Worm (Caenorhabditis elegans): ENCODE results near the gene gcy-27.

Gene gcy-27

ce11 chrIV:17436552-17436951 is at the start of gene gcy-27:
gcy-27 (minus strand) TSS chrIV:17436652.
- TF ChIP-seq med-1 (GFP tag; optimal IDR thresholded peaks at IDR 0.05; ENCODE audit: insufficient read depth) = no peak
- no peak for TF ChIP-seq ztf-29 (GFP tag; IDR thresholded peaks at IDR 0.05)
- TF ChIP-seq ztf-23 (GFP tag; IDR thresholded peaks at IDR 0.05) = no peak
- TF ChIP-seq klf-2 (GFP tag; conservative IDR thresholded peaks at IDR 0.05) = no peak
- no peak for TF ChIP-seq T22C8.4 (GFP tag; IDR thresholded peaks at IDR 0.05)
- TF ChIP-seq tab-1 (GFP tag; IDR thresholded peaks at IDR 0.05) = no peak
- no peak for TF ChIP-seq flt-1 (GFP tag; IDR thresholded peaks at IDR 0.05)
- TF ChIP-seq cog-1 (tag; optimal IDR thresholded peaks at IDR 0.05) = no peak
- no peak for TF ChIP-seq ref-1 (GFP tag; conservative IDR thresholded peaks at IDR 0.05)

- TF ChIP-seq ztf-29 (GFP tag; IDR thresholded peaks at IDR 0.05) (no peak), cog-1 (tag; optimal IDR thresholded peaks at IDR 0.05) (no peak), klf-2 (GFP tag; conservative IDR thresholded peaks at IDR 0.05) (no peak), tab-1 (GFP tag; IDR thresholded peaks at IDR 0.05) (no peak), ztf-23 (GFP tag; IDR thresholded peaks at IDR 0.05) (no peak), ref-1 (GFP tag; conservative IDR thresholded peaks at IDR 0.05) (no peak), flt-1 (GFP tag; IDR thresholded peaks at IDR 0.05) (no peak), med-1 (GFP tag; optimal IDR thresholded peaks at IDR 0.05; ENCODE audit: insufficient read depth) (no peak), T22C8.4 (GFP tag; IDR thresholded peaks at IDR 0.05) (no peak)
Measured at ce11 chrIV:17483230-17483629, 46.8 kb upstream of the gcy-27 start, which contains the start of gene rabr-2. rabr-2 (minus strand) TSS chrIV:17483330.

- TF ChIP-seq ztf-29 (GFP tag; IDR thresholded peaks at IDR 0.05) (no peak), ref-1 (GFP tag; conservative IDR thresholded peaks at IDR 0.05) (no peak), cog-1 (tag; optimal IDR thresholded peaks at IDR 0.05) (no peak), ztf-23 (GFP tag; IDR thresholded peaks at IDR 0.05) (no peak), med-1 (GFP tag; optimal IDR thresholded peaks at IDR 0.05; ENCODE audit: insufficient read depth) (no peak), flt-1 (GFP tag; IDR thresholded peaks at IDR 0.05) (no peak), klf-2 (GFP tag; conservative IDR thresholded peaks at IDR 0.05) (no peak), T22C8.4 (GFP tag; IDR thresholded peaks at IDR 0.05) (no peak), tab-1 (GFP tag; IDR thresholded peaks at IDR 0.05) (no peak)
Measured at ce11 chrIV:17475743-17476142, 39.3 kb upstream of the gcy-27 start, which contains the start of gene grl-24. grl-24 (minus strand) TSS chrIV:17475843.

- TF ChIP-seq flt-1 (GFP tag; IDR thresholded peaks at IDR 0.05) = no peak
- TF ChIP-seq ztf-29 (GFP tag; IDR thresholded peaks at IDR 0.05) = no peak
- no peak for TF ChIP-seq klf-2 (GFP tag; conservative IDR thresholded peaks at IDR 0.05)
- no peak for TF ChIP-seq T22C8.4 (GFP tag; IDR thresholded peaks at IDR 0.05)
- TF ChIP-seq ztf-23 (GFP tag; IDR thresholded peaks at IDR 0.05) = no peak
- no peak for TF ChIP-seq tab-1 (GFP tag; IDR thresholded peaks at IDR 0.05)
- no peak for TF ChIP-seq ref-1 (GFP tag; conservative IDR thresholded peaks at IDR 0.05)
- no peak for TF ChIP-seq cog-1 (tag; optimal IDR thresholded peaks at IDR 0.05)
- TF ChIP-seq med-1 (GFP tag; optimal IDR thresholded peaks at IDR 0.05; ENCODE audit: insufficient read depth) = no peak
Measured at ce11 chrIV:17475242-17475641, 38.8 kb upstream of the gcy-27 start, which contains the start of gene F11E6.9. F11E6.9 (minus strand) TSS chrIV:17475342.

- TF ChIP-seq flt-1 (GFP tag; IDR thresholded peaks at IDR 0.05) = no peak
- no peak for TF ChIP-seq med-1 (GFP tag; optimal IDR thresholded peaks at IDR 0.05; ENCODE audit: insufficient read depth)
- no peak for TF ChIP-seq T22C8.4 (GFP tag; IDR thresholded peaks at IDR 0.05)
- no peak for TF ChIP-seq ztf-23 (GFP tag; IDR thresholded peaks at IDR 0.05)
- TF ChIP-seq klf-2 (GFP tag; conservative IDR thresholded peaks at IDR 0.05) = no peak
- no peak for TF ChIP-seq ztf-29 (GFP tag; IDR thresholded peaks at IDR 0.05)
- no peak for TF ChIP-seq ref-1 (GFP tag; conservative IDR thresholded peaks at IDR 0.05)
- TF ChIP-seq tab-1 (GFP tag; IDR thresholded peaks at IDR 0.05) = no peak
- TF ChIP-seq cog-1 (tag; optimal IDR thresholded peaks at IDR 0.05) = no peak
Measured at ce11 chrIV:17474047-17474446, 37.6 kb upstream of the gcy-27 start.

- TF ChIP-seq cog-1 (tag; optimal IDR thresholded peaks at IDR 0.05) (no peak), klf-2 (GFP tag; conservative IDR thresholded peaks at IDR 0.05) (no peak), ztf-29 (GFP tag; IDR thresholded peaks at IDR 0.05) (no peak), ztf-23 (GFP tag; IDR thresholded peaks at IDR 0.05) (no peak), T22C8.4 (GFP tag; IDR thresholded peaks at IDR 0.05) (no peak), flt-1 (GFP tag; IDR thresholded peaks at IDR 0.05) (no peak), med-1 (GFP tag; optimal IDR thresholded peaks at IDR 0.05; ENCODE audit: insufficient read depth) (no peak), ref-1 (GFP tag; conservative IDR thresholded peaks at IDR 0.05) (no peak), tab-1 (GFP tag; IDR thresholded peaks at IDR 0.05) (no peak)
Measured at ce11 chrIV:17473034-17473433, 36.6 kb upstream of the gcy-27 start, which contains the start of gene gba-3. gba-3 (plus strand) TSS chrIV:17473334.

- TF ChIP-seq ref-1 (GFP tag; conservative IDR thresholded peaks at IDR 0.05) = no peak
- no peak for TF ChIP-seq cog-1 (tag; optimal IDR thresholded peaks at IDR 0.05)
- TF ChIP-seq tab-1 (GFP tag; IDR thresholded peaks at IDR 0.05) = no peak
- no peak for TF ChIP-seq T22C8.4 (GFP tag; IDR thresholded peaks at IDR 0.05)
- TF ChIP-seq ztf-23 (GFP tag; IDR thresholded peaks at IDR 0.05) = no peak
- TF ChIP-seq klf-2 (GFP tag; conservative IDR thresholded peaks at IDR 0.05) = no peak
- no peak for TF ChIP-seq flt-1 (GFP tag; IDR thresholded peaks at IDR 0.05)
- no peak for TF ChIP-seq med-1 (GFP tag; optimal IDR thresholded peaks at IDR 0.05; ENCODE audit: insufficient read depth)
- TF ChIP-seq ztf-29 (GFP tag; IDR thresholded peaks at IDR 0.05) = no peak
Measured at ce11 chrIV:17471870-17472459, 35.5 kb upstream of the gcy-27 start, which contains the start of gene epic-1. epic-1 (minus strand) TSS chrIV:17471920.

- no peak for TF ChIP-seq cog-1 (tag; optimal IDR thresholded peaks at IDR 0.05)
- TF ChIP-seq ztf-23 (GFP tag; IDR thresholded peaks at IDR 0.05) = no peak
- TF ChIP-seq klf-2 (GFP tag; conservative IDR thresholded peaks at IDR 0.05) = no peak
- no peak for TF ChIP-seq flt-1 (GFP tag; IDR thresholded peaks at IDR 0.05)
- no peak for TF ChIP-seq ztf-29 (GFP tag; IDR thresholded peaks at IDR 0.05)
- TF ChIP-seq T22C8.4 (GFP tag; IDR thresholded peaks at IDR 0.05) = no peak
- TF ChIP-seq med-1 (GFP tag; optimal IDR thresholded peaks at IDR 0.05; ENCODE audit: insufficient read depth) = no peak
- TF ChIP-seq tab-1 (GFP tag; IDR thresholded peaks at IDR 0.05) = no peak
- no peak for TF ChIP-seq ref-1 (GFP tag; conservative IDR thresholded peaks at IDR 0.05)
Measured at ce11 chrIV:17470096-17470602, 33.7 kb upstream of the gcy-27 start, which contains the start of gene F11E6.4. F11E6.4 (minus strand) TSS chrIV:17470354.

ce11 chrIV:17467825-17468224 is 31.4 kb upstream of the gcy-27 start:
- TF ChIP-seq med-1 (GFP tag; optimal IDR thresholded peaks at IDR 0.05; ENCODE audit: insufficient read depth) (no peak), klf-2 (GFP tag; conservative IDR thresholded peaks at IDR 0.05) (no peak), ref-1 (GFP tag; conservative IDR thresholded peaks at IDR 0.05) (no peak), cog-1 (tag; optimal IDR thresholded peaks at IDR 0.05) (no peak), flt-1 (GFP tag; IDR thresholded peaks at IDR 0.05) (no peak), ztf-29 (GFP tag; IDR thresholded peaks at IDR 0.05) (no peak), ztf-23 (GFP tag; IDR thresholded peaks at IDR 0.05) (no peak)
